Fruit fly (Drosophila melanogaster) whole organism, wandering third instar larva: Measurements from ENCODE around the gene CG9107.

Experiments used
- Abd-B ChIP-seq: fragments of >200 bp; optimal IDR thresholded peaks from 2 replicates; lab custom pipeline; 2017; ENCODE audit warnings: missing biosample characterization, missing genetic modification characterization
- CG32264 ChIP-seq: fragments of 200-800 bp; sonication (Bioruptor generic); optimal IDR thresholded peaks from 2 replicates; lab custom pipeline; 2016; ENCODE audit warnings: missing biosample characterization, missing genetic modification characterization
- CG9705 ChIP-seq: fragments of 200-800 bp; sonication (Bioruptor generic); optimal IDR thresholded peaks from 2 replicates; lab custom pipeline; 2018; ENCODE audit warnings: missing biosample characterization, mild to moderate bottlenecking, missing genetic modification characterization
- CrebA ChIP-seq: fragments of 200-800 bp; sonication (Bioruptor generic); optimal IDR thresholded peaks from 2 replicates; lab custom pipeline; 2016; ENCODE audit warnings: missing biosample characterization, mild to moderate bottlenecking, missing genetic modification characterization, borderline replicate concordance
- Dfd ChIP-seq: fragments of >200 bp; optimal IDR thresholded peaks from 2 replicates; lab custom pipeline; 2017; ENCODE audit warnings: missing biosample characterization, missing genetic modification characterization
- Dif ChIP-seq: fragments of 200-275, 200-300 bp; sonication (Bioruptor generic); optimal IDR thresholded peaks from 2 replicates; lab custom pipeline; 2018; ENCODE audit warnings: missing biosample characterization, missing genetic modification characterization; ENCODE audit not compliant: partially characterized antibody
- GATAd ChIP-seq: sonication (Bioruptor generic); optimal IDR thresholded peaks from 2 replicates; lab custom pipeline; 2016; ENCODE audit warnings: missing biosample characterization, missing genetic modification characterization
- HLH106 ChIP-seq: fragments of 200-800 bp; optimal IDR thresholded peaks from 3 replicates; lab custom pipeline; 2019; ENCODE audit warnings: missing biosample characterization, mild to moderate bottlenecking, missing genetic modification characterization, moderate library complexity
- Hnf4 ChIP-seq: fragments of 200-800 bp; sonication (Bioruptor generic); optimal IDR thresholded peaks from 2 replicates; lab custom pipeline; 2016; ENCODE audit warnings: missing biosample characterization, mild to moderate bottlenecking, missing genetic modification characterization
- Hr78 ChIP-seq: fragments of >200 bp; optimal IDR thresholded peaks from 2 replicates; lab custom pipeline; 2017; ENCODE audit warnings: missing biosample characterization, missing genetic modification characterization
- Hr83 ChIP-seq: fragments of 200-300 bp; sonication (Bioruptor generic); optimal IDR thresholded peaks from 2 replicates; lab custom pipeline; 2016; ENCODE audit warnings: missing biosample characterization, mild to moderate bottlenecking, missing genetic modification characterization, moderate library complexity; ENCODE audit not compliant: poor library complexity, severe bottlenecking
- Jra ChIP-seq: sonication (Bioruptor generic); optimal IDR thresholded peaks from 2 replicates; lab custom pipeline; 2016; ENCODE audit warnings: missing biosample characterization, missing genetic modification characterization
- Mio ChIP-seq: sonication (Bioruptor generic); optimal IDR thresholded peaks from 2 replicates; lab custom pipeline; 2016; ENCODE audit warnings: missing biosample characterization, missing genetic modification characterization
- Myc ChIP-seq: fragments of >200 bp; optimal IDR thresholded peaks from 2 replicates; lab custom pipeline; 2017
- N ChIP-seq: fragments of >200 bp; optimal IDR thresholded peaks from 2 replicates; lab custom pipeline; 2018; ENCODE audit warnings: missing biosample characterization, missing external identifiers, missing genetic modification characterization
- OdsH ChIP-seq: fragments of 200-800 bp; sonication (Bioruptor generic); optimal IDR thresholded peaks from 2 replicates; lab custom pipeline; 2016; ENCODE audit warnings: missing biosample characterization, mild to moderate bottlenecking, missing genetic modification characterization
- Rel ChIP-seq, 2 experiments: fragments of 200-800 bp; sonication (Bioruptor generic) in 1 of 2; optimal IDR thresholded peaks; 2 replicates in 1 of 2; 3 replicates in 1 of 2; lab custom pipeline; 2016 to 2019; ENCODE audit warnings: mild to moderate bottlenecking in 2 of 2, missing biosample characterization in 2 of 2, missing genetic modification characterization in 2 of 2, moderate library complexity in 1 of 2
- Sp1 ChIP-seq: fragments of 200-800 bp; sonication (Bioruptor generic); optimal IDR thresholded peaks from 3 replicates; lab custom pipeline; 2019; ENCODE audit warnings: missing biosample characterization, mild to moderate bottlenecking, missing genetic modification characterization, moderate library complexity
- Vsx2 ChIP-seq: fragments of 200-300, 225-300 bp; sonication (Bioruptor generic); optimal IDR thresholded peaks from 2 replicates; lab custom pipeline; 2018; ENCODE audit warnings: missing biosample characterization, missing genetic modification characterization; ENCODE audit not compliant: partially characterized antibody
- br ChIP-seq: fragments of 200-800 bp; sonication (Bioruptor generic); optimal IDR thresholded peaks from 2 replicates; lab custom pipeline; 2016; ENCODE audit warnings: missing biosample characterization, missing genetic modification characterization
- brk ChIP-seq: fragments of 200-800 bp; sonication (Bioruptor generic); optimal IDR thresholded peaks from 2 replicates; lab custom pipeline; 2016; ENCODE audit warnings: missing biosample characterization, mild to moderate bottlenecking, missing genetic modification characterization
- dl ChIP-seq, 2 experiments: fragments of 175-275, 200-275 bp in 1 of 2; fragments of 200-275 bp in 1 of 2; sonication (Bioruptor generic); optimal IDR thresholded peaks; lab custom pipeline; 2018; ENCODE audit warnings: mild to moderate bottlenecking in 2 of 2, missing biosample characterization in 2 of 2, missing genetic modification characterization in 2 of 2, moderate library complexity in 2 of 2; ENCODE audit not compliant: partially characterized antibody in 2 of 2, insufficient read depth in 1 of 2
- dmrt93B ChIP-seq: fragments of 200-800 bp; sonication (Bioruptor generic); optimal IDR thresholded peaks from 2 replicates; lab custom pipeline; 2018; ENCODE audit warnings: missing biosample characterization, mild to moderate bottlenecking, missing genetic modification characterization
- dsf ChIP-seq: sonication (Bioruptor generic); optimal IDR thresholded peaks from 2 replicates; lab custom pipeline; 2016; ENCODE audit warnings: missing biosample characterization, missing genetic modification characterization, borderline replicate concordance
- ey ChIP-seq: fragments of 200-800 bp; sonication (Bioruptor generic); optimal IDR thresholded peaks from 2 replicates; lab custom pipeline; 2016; ENCODE audit warnings: missing biosample characterization, missing genetic modification characterization
- foxo ChIP-seq, 2 experiments: fragments of 200-800 bp; sonication (Bioruptor generic); optimal IDR thresholded peaks; 2 replicates in 1 of 2; 3 replicates in 1 of 2; lab custom pipeline; 2016 to 2017; ENCODE audit warnings: missing biosample characterization in 2 of 2, missing genetic modification characterization in 2 of 2
- fru ChIP-seq: fragments of 200-800 bp; sonication (Bioruptor generic); optimal IDR thresholded peaks from 3 replicates; lab custom pipeline; 2016; ENCODE audit warnings: missing biosample characterization, mild to moderate bottlenecking, missing genetic modification characterization
- h ChIP-seq: fragments of 200-800 bp; sonication (Bioruptor generic); optimal IDR thresholded peaks from 3 replicates; lab custom pipeline; 2016; ENCODE audit warnings: missing biosample characterization, mild to moderate bottlenecking, missing genetic modification characterization
- jim ChIP-seq: fragments of 175-275, 200-325 bp; sonication (Bioruptor generic); optimal IDR thresholded peaks from 2 replicates; lab custom pipeline; 2016; ENCODE audit warnings: missing biosample characterization, mild to moderate bottlenecking, missing genetic modification characterization
- lola ChIP-seq: fragments of >200 bp; optimal IDR thresholded peaks from 2 replicates; lab custom pipeline; 2017; ENCODE audit warnings: missing biosample characterization, missing genetic modification characterization
- pan ChIP-seq: fragments of >200 bp; optimal IDR thresholded peaks from 2 replicates; lab custom pipeline; 2017
- psq ChIP-seq: fragments of 200-800 bp; sonication (Bioruptor generic); optimal IDR thresholded peaks from 3 replicates; lab custom pipeline; 2017; ENCODE audit warnings: missing biosample characterization, mild to moderate bottlenecking, missing genetic modification characterization, moderate library complexity
- rgr ChIP-seq: fragments of 200-800 bp; sonication (Bioruptor generic); optimal IDR thresholded peaks from 3 replicates; lab custom pipeline; 2016; ENCODE audit warnings: missing biosample characterization, mild to moderate bottlenecking, missing genetic modification characterization
- sage ChIP-seq: fragments of 200-800 bp; sonication (Bioruptor generic); optimal IDR thresholded peaks from 2 replicates; lab custom pipeline; 2016; ENCODE audit warnings: missing biosample characterization, mild to moderate bottlenecking, missing genetic modification characterization
- sv ChIP-seq: fragments of 200-800 bp; sonication (Bioruptor generic); optimal IDR thresholded peaks from 3 replicates; lab custom pipeline; 2016; ENCODE audit warnings: missing biosample characterization, missing genetic modification characterization
- tai ChIP-seq: sonication (Bioruptor generic); optimal IDR thresholded peaks from 2 replicates; lab custom pipeline; 2016; ENCODE audit warnings: missing biosample characterization, missing genetic modification characterization
- usp ChIP-seq: fragments of >200 bp; optimal IDR thresholded peaks from 2 replicates; lab custom pipeline; 2017; ENCODE audit warnings: missing biosample characterization, missing genetic modification characterization
- woc ChIP-seq: sonication (Bioruptor generic); optimal IDR thresholded peaks from 2 replicates; lab custom pipeline; 2016; ENCODE audit warnings: missing biosample characterization, mild to moderate bottlenecking, missing genetic modification characterization

The CG9107 gene

DNA sequence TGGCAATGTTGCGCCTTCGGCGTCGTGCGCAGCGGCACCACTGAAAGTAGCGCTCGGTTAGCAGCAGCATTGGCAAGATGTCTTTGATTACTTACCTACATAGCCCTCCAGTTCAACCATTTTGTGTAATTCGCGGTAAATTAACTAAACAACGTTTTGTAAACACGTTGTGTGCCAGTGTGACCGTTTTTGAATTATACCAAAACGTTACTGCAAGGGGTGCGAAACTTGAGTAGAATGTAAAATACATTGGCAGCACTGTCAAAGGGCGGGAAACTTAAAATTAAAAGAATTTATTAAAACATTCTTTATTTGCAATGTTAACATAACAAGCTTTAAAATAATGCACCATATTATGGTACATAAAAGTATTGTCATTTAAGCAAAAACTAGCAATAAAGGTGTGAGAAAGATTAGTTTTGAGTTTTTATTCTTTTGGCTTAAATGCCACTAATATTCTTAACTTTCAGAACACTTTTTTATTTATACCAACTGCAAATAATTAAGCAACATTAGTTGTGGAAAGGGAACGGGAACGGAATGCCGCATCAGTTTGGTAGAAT is at the start of gene CG9107:
TSS of gene CG9107 (minus strand) at position 195 of the 563 bp plus-strand sequence.
- no peak for TF ChIP-seq fru (GFP tag; lab: Kevin White, UChicago)
- TF ChIP-seq Dif (GFP tag; lab: Kevin White, UChicago) = no peak
- TF ChIP-seq Myc = peak; percentile 50

DNA sequence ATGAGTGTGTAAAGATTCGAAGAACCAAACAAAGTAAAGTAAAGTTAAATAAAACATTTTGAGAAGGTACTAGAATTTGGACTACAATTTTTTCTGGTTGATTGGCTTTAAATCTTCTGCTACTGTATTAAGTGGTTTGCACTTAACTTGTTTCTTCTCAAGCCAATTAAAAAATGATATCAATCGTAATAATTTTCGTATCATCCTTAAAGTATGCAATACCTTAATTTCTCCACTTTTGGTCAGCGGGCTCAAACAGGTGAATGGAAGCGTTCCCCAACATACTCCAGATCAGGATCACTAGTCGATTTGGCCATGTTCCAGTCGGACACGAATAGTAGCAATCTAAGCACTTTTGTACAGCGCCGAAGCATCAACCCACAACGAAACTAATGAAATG is 49.6 kb upstream of the CG9107 start:
- TF ChIP-seq dsf (GFP tag; lab: Kevin White, UChicago) = no peak
- no peak for TF ChIP-seq HLH106 (tag; lab: Kevin White, UChicago)
- TF ChIP-seq OdsH (GFP tag; lab: Kevin White, UChicago) = no peak
- no peak for TF ChIP-seq CG32264
- TF ChIP-seq ey = no peak
- no peak for TF ChIP-seq brk (GFP tag; lab: Kevin White, UChicago)

DNA sequence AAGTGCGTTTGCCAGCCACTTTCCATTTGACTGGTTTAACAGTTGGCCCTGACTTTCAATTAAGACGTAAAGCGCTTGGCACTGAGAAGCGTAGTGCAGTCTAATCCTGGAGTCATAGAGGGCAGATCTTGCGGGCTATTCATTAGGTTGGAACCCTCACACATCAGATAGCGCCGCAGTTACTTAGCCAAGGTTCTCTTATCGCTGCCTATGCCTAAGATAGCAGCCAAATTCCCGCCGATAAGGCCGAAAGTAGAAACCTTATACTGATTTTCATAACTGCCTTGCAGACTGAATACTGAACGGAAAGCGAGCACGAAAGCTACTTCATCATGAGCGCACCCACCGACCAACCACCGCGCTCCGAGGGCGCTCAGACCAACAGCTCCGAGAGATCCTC is 47.8 kb upstream of the CG9107 start:
- TF ChIP-seq Dfd (GFP tag; lab: Kevin White, UChicago) (no peak), OdsH (GFP tag; lab: Kevin White, UChicago) (no peak), dsf (GFP tag; lab: Kevin White, UChicago) (no peak), Dif (GFP tag; lab: Kevin White, UChicago) (no peak), Hr78 (GFP tag; lab: Kevin White, UChicago) (no peak), Vsx2 (GFP tag; lab: Kevin White, UChicago) (no peak), CG32264 (no peak), foxo (GFP tag; optimal IDR thresholded peaks at IDR 0.05; lab: Kevin White, UChicago) (no peak), Hnf4 (GFP tag; lab: Kevin White, UChicago) (no peak), psq (GFP tag; lab: Kevin White, UChicago) (no peak), brk (GFP tag; lab: Kevin White, UChicago) (no peak), Sp1 (GFP tag; lab: Kevin White, UChicago) (no peak)

DNA sequence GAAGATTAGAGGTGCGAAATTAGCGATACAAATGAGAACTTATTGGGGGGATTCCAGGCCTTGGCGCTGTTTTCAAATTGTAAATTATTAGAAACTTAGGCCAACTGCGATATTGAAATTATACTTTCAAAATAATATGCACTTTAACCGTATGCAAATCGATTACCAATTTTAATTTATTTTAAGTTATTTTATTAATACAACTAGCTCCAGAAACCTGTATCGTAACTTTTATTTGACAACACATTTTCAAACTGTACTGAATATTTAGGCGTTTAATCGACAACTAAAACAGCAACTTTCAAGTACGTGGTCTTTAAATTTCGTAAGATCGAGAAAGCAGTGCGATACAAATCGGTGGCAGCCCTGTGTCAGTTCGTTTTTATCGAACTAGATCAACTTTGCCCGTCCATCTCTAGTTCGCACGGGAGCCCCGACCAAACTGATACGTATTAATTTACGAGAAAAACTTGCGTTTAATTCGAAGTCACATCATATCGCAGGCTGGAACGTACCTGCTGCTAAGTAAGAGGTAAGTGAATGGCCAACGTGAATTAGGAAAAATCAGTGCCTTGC is 46.4 kb upstream of the CG9107 start, which contains the start of the genes CG9154 and Kr-h2:
TSS of gene CG9154 (minus strand) at position 31 of the 576 bp plus-strand sequence.
TSS of gene Kr-h2 (plus strand) at position 335 of the 576 bp plus-strand sequence.
- peak; percentile 4 for TF ChIP-seq sv (GFP tag; lab: Kevin White, UChicago)
- TF ChIP-seq CG9705 = peak; percentile 24
- no peak for TF ChIP-seq dl (GFP tag; optimal IDR thresholded peaks at IDR 0.05; lab: Kevin White, UChicago; ENCODE audit: insufficient read depth in 1 of 2, partially characterized antibody in 2 of 2)
- peak; percentile 11 for TF ChIP-seq Jra (GFP tag; lab: Kevin White, UChicago)
- TF ChIP-seq Dfd (GFP tag; lab: Kevin White, UChicago) = no peak
- TF ChIP-seq pan (lab: Kevin White, UChicago) = no peak
- TF ChIP-seq ey = no peak
- TF ChIP-seq jim (GFP tag; lab: Kevin White, UChicago) = no peak
- peak; percentile 28 for TF ChIP-seq h (GFP tag; lab: Kevin White, UChicago)
- TF ChIP-seq Hr78 (GFP tag; lab: Kevin White, UChicago) = no peak
- TF ChIP-seq OdsH (GFP tag; lab: Kevin White, UChicago) = no peak
- no peak for TF ChIP-seq usp
- TF ChIP-seq lola (GFP tag; lab: Kevin White, UChicago) = no peak
- no peak for TF ChIP-seq Dif (GFP tag; lab: Kevin White, UChicago)
- peak; percentile 70 for TF ChIP-seq HLH106 (tag; lab: Kevin White, UChicago)
- no peak for TF ChIP-seq Abd-B (GFP tag; lab: Kevin White, UChicago)
- TF ChIP-seq Mio = no peak
- peak; percentile 5 for TF ChIP-seq Hnf4 (GFP tag; lab: Kevin White, UChicago)
- TF ChIP-seq Rel (GFP tag; optimal IDR thresholded peaks at IDR 0.05; lab: Kevin White, UChicago) = no peak
- peak; percentile 57 for TF ChIP-seq Rel (tag; optimal IDR thresholded peaks at IDR 0.05; lab: Kevin White, UChicago)
- TF ChIP-seq CG32264 = no peak
- TF ChIP-seq Vsx2 (GFP tag; lab: Kevin White, UChicago) = no peak
- TF ChIP-seq foxo (GFP tag; optimal IDR thresholded peaks at IDR 0.05; lab: Kevin White, UChicago) = peak in 1 of 2 experiments; percentile 36
- no peak for TF ChIP-seq GATAd (GFP tag; lab: Kevin White, UChicago)
- TF ChIP-seq Sp1 (GFP tag; lab: Kevin White, UChicago) = peak; percentile 59
- TF ChIP-seq Myc = peak; percentile 49
- TF ChIP-seq dsf (GFP tag; lab: Kevin White, UChicago) = peak; percentile 22
- TF ChIP-seq rgr (GFP tag; lab: Kevin White, UChicago) = peak; percentile 12
- TF ChIP-seq CrebA = no peak
- no peak for TF ChIP-seq dmrt93B (GFP tag; lab: Kevin White, UChicago)
- no peak for TF ChIP-seq brk (GFP tag; lab: Kevin White, UChicago)
- peak; percentile 35 for TF ChIP-seq psq (GFP tag; lab: Kevin White, UChicago)
- no peak for TF ChIP-seq tai (GFP tag; lab: Kevin White, UChicago)
- TF ChIP-seq fru (GFP tag; lab: Kevin White, UChicago) = peak; percentile 49
- TF ChIP-seq Hr83 = no peak
- no peak for TF ChIP-seq sage
- peak; percentile 37 for TF ChIP-seq br (GFP tag; lab: Kevin White, UChicago)
- TF ChIP-seq N = no peak
- TF ChIP-seq woc (GFP tag; lab: Kevin White, UChicago) = no peak
